Worm (Caenorhabditis elegans) whole organism, early embryonic: ENCODE measurements around the gene srh-235.
"Not testable (repeated sequence)": the region's sequence is repeated elsewhere in the genome, so short reads cannot be mapped to it uniquely, and the experiment has no call there.

Experiments used
- B0310.2 ChIP-seq: sonication (generic microtip); optimal IDR thresholded peaks from 2 replicates; lab custom pipeline; 2016; ENCODE audit warnings: mild to moderate bottlenecking, missing genetic modification characterization, missing compliant biosample characterization
- F13C5.2 ChIP-seq: sonication (generic microtip); optimal IDR thresholded peaks from 2 replicates; lab custom pipeline; 2017; ENCODE audit warnings: mild to moderate bottlenecking, missing genetic modification characterization, inconsistent platforms, missing compliant biosample characterization
- aly-1 ChIP-seq: sonication (generic microtip); optimal IDR thresholded peaks from 2 replicates; lab custom pipeline; 2016; ENCODE audit warnings: missing genetic modification characterization, missing compliant biosample characterization
- ama-1 ChIP-seq: fragments of 150-350 bp; optimal IDR thresholded peaks from 2 replicates; lab custom pipeline; 2014
- ceh-13 ChIP-seq: fragments of 200-800 bp; sonication (Bioruptor generic); optimal IDR thresholded peaks from 2 replicates; lab custom pipeline; 2018; ENCODE audit warnings: mild to moderate bottlenecking, missing genetic modification characterization, missing compliant biosample characterization
- ceh-36 ChIP-seq: sonication (generic microtip); optimal IDR thresholded peaks from 2 replicates; lab custom pipeline; 2016; ENCODE audit warnings: missing genetic modification characterization, inconsistent platforms, missing compliant biosample characterization
- ets-7 ChIP-seq: sonication (generic microtip); optimal IDR thresholded peaks from 2 replicates; lab custom pipeline; 2016; ENCODE audit warnings: missing genotype, missing genetic modification characterization, missing compliant biosample characterization
- flt-1 ChIP-seq: fragments of 200-800 bp; sonication (Bioruptor generic); IDR thresholded peaks from 2 replicates; pipeline ENCODE4 v1.3.6; 2022; ENCODE audit warnings: missing genetic modification characterization, missing compliant biosample characterization
- hmbx-1 ChIP-seq: sonication (generic microtip); optimal IDR thresholded peaks from 2 replicates; lab custom pipeline; 2016; ENCODE audit warnings: mild to moderate bottlenecking, missing genetic modification characterization, missing compliant biosample characterization
- hmg-4 ChIP-seq: fragments of 200-800 bp; sonication (Bioruptor generic); optimal IDR thresholded peaks from 2 replicates; lab custom pipeline; 2018; ENCODE audit warnings: mild to moderate bottlenecking, missing genetic modification characterization, missing compliant biosample characterization
- hnd-1 ChIP-seq: sonication (generic microtip); optimal IDR thresholded peaks from 2 replicates; lab custom pipeline; 2016; ENCODE audit warnings: missing genetic modification characterization, missing compliant biosample characterization
- pes-1 ChIP-seq: fragments of 200-800 bp; sonication (Bioruptor generic); IDR thresholded peaks from 2 replicates; pipeline ENCODE4 v1.3.6; 2022; ENCODE audit warnings: missing genetic modification reagents, missing genetic modification characterization, missing compliant biosample characterization
- scrt-1 ChIP-seq: fragments of 200-800 bp; sonication (Bioruptor generic); IDR thresholded peaks from 2 replicates; pipeline ENCODE4 v1.3.6; 2022; ENCODE audit warnings: missing genetic modification characterization, missing compliant biosample characterization
- sea-1 ChIP-seq: fragments of 200-800 bp; sonication (Bioruptor generic); conservative IDR thresholded peaks from 2 replicates; pipeline ENCODE4 v1.3.6; 2022; ENCODE audit warnings: missing genetic modification characterization, missing compliant biosample characterization
- tbx-11 ChIP-seq: fragments of 200-800 bp; sonication (Bioruptor generic); IDR thresholded peaks from 2 replicates; pipeline ENCODE4 v1.3.6; 2022; ENCODE audit warnings: missing genetic modification characterization, missing compliant biosample characterization
- tbx-37 ChIP-seq: fragments of 200-800 bp; sonication (Bioruptor generic); conservative IDR thresholded peaks from 2 replicates; pipeline ENCODE4 v1.3.6; 2022; ENCODE audit warnings: missing genetic modification reagents, missing genetic modification characterization, missing compliant biosample characterization
- tra-4 ChIP-seq: sonication (generic microtip); optimal IDR thresholded peaks from 2 replicates; lab custom pipeline; 2017; ENCODE audit warnings: missing genetic modification characterization, missing compliant biosample characterization

Gene srh-235

DNA sequence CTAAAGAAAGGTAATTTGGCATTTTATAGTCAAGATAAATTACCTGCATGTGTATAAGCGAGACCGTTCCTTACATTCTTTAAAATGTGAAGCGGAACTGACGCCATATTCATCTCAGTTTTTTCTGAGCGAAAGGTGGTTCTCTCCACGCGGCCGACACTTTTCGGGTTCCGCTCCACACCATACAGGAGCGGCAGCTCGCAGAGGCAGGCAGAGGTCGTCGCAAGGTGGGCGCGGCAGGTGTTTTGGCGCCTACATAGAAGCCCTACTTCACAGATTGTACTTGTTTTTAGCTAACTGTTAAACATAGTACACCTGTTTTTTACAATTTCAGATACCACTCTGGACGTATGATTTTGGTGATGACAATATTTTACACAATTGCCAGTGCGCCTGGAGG is 3.6 kb downstream of the srh-235 start:
- no peak for TF ChIP-seq flt-1 (GFP tag; lab: Robert Waterston, UW)
- no peak for TF ChIP-seq tra-4
- TF ChIP-seq sea-1 (GFP tag; lab: Robert Waterston, UW): no peak
- no peak for TF ChIP-seq ama-1 (lab: Kevin White, UChicago)
- no peak for TF ChIP-seq ceh-13
- no peak for TF ChIP-seq aly-1 (tag; lab: Kevin White, UChicago)
- no peak for TF ChIP-seq ceh-36 (tag; lab: Kevin White, UChicago)
- no peak for TF ChIP-seq tbx-37 (GFP tag; lab: Robert Waterston, UW)
- TF ChIP-seq F13C5.2 (tag; lab: Kevin White, UChicago): no peak
- no peak for TF ChIP-seq pes-1 (GFP tag; lab: Robert Waterston, UW)
- TF ChIP-seq hnd-1 (tag; lab: Kevin White, UChicago): no peak
- no peak for TF ChIP-seq ets-7 (tag; lab: Kevin White, UChicago)
- TF ChIP-seq scrt-1 (GFP tag; lab: Robert Waterston, UW): no peak

- TF ChIP-seq tra-4 (no peak), ets-7 (tag; lab: Kevin White, UChicago) (no peak), hnd-1 (tag; lab: Kevin White, UChicago) (no peak), tbx-37 (GFP tag; lab: Robert Waterston, UW) (no peak), pes-1 (GFP tag; lab: Robert Waterston, UW) (no peak), aly-1 (tag; lab: Kevin White, UChicago) (no peak), scrt-1 (GFP tag; lab: Robert Waterston, UW) (no peak), ama-1 (lab: Kevin White, UChicago) (no peak), B0310.2 (tag; lab: Kevin White, UChicago) (no peak), sea-1 (GFP tag; lab: Robert Waterston, UW) (no peak), hmbx-1 (no peak), tbx-11 (GFP tag; lab: Robert Waterston, UW) (no peak), ceh-36 (tag; lab: Kevin White, UChicago) (no peak), hmg-4 (GFP tag; lab: Kevin White, UChicago) (no peak)
Observed at ce11 chrV:17466751-17467150, 4.7 kb downstream of the srh-235 start, which contains the start of gene srw-72. TSS of gene srw-72 (plus strand) at chrV:17467051.

ce11 chrV:17464278-17464677 is 7.2 kb downstream of the srh-235 start, which contains the start of gene F20E11.7:
TSS of gene F20E11.7 (plus strand) at chrV:17464578.
- TF ChIP-seq pes-1 (GFP tag; lab: Robert Waterston, UW); hmg-4 (GFP tag; lab: Kevin White, UChicago); flt-1 (GFP tag; lab: Robert Waterston, UW): not testable (repeated sequence)

DNA sequence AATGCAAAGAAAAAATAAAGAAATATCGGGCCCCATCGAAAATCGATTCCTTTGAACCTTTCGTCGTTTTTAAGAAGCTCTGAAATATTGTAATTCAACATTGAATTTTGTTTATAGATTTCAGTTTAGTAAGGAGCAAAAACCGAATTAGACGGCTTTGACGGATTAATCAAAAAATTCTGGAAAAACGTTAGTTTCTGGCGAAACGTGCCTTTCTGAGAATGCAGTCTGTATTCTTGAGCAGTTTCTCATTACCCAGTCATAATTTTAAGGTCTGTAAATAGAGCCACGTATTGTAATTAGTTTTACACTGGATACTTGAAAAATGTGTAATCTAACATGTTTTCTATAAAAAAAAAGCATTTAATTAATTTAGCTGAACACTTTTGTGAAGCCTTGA is 11.4 kb downstream of the srh-235 start, which contains the start of gene srz-48:
srz-48 (minus strand) TSS at position 101 of the 400 bp plus-strand sequence.
- TF ChIP-seq F13C5.2 (tag; lab: Kevin White, UChicago) (no peak), sea-1 (GFP tag; lab: Robert Waterston, UW) (no peak), scrt-1 (GFP tag; lab: Robert Waterston, UW) (no peak), tbx-37 (GFP tag; lab: Robert Waterston, UW) (no peak), hmbx-1 (no peak), ceh-36 (tag; lab: Kevin White, UChicago) (no peak)

ce11 chrV:17458069-17458468 is 13.4 kb downstream of the srh-235 start, which contains the start of gene str-200:
TSS of gene str-200 (minus strand) at chrV:17458169.
- TF ChIP-seq sea-1 (GFP tag; lab: Robert Waterston, UW) (no peak), ets-7 (tag; lab: Kevin White, UChicago) (no peak), tbx-37 (GFP tag; lab: Robert Waterston, UW) (no peak), F13C5.2 (tag; lab: Kevin White, UChicago) (no peak), B0310.2 (tag; lab: Kevin White, UChicago) (no peak), hmbx-1 (no peak), flt-1 (GFP tag; lab: Robert Waterston, UW) (no peak), tbx-11 (GFP tag; lab: Robert Waterston, UW) (no peak), ceh-13 (no peak), scrt-1 (GFP tag; lab: Robert Waterston, UW) (no peak), ceh-36 (tag; lab: Kevin White, UChicago) (no peak), tra-4 (no peak), aly-1 (tag; lab: Kevin White, UChicago) (no peak), pes-1 (GFP tag; lab: Robert Waterston, UW) (no peak), hmg-4 (GFP tag; lab: Kevin White, UChicago) (no peak), ama-1 (lab: Kevin White, UChicago) (no peak), hnd-1 (tag; lab: Kevin White, UChicago) (no peak)

DNA sequence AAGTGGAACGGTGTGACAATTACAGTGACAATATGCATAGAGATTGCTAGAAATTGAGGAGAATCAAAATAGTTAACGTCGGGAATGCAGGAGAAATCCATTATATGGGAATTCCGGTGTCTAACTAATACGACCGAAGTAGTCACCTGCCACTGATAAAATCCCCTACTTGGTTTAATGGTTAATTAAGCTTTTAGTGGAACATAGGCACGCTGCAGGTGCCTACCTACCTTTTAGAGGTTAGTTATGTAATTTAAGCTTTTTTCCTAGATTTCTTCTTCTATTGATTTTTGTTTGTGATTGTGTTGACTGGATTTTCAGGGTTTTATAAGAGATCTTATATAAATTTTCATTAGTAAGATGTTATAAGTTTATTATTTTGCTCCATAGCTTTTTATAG is 15.3 kb downstream of the srh-235 start, which contains the start of gene srh-203:
srh-203 (minus strand) TSS at position 101 of the 400 bp plus-strand sequence.
- not testable (repeated sequence) for TF ChIP-seq ets-7 (tag; lab: Kevin White, UChicago); flt-1 (GFP tag; lab: Robert Waterston, UW); ama-1 (lab: Kevin White, UChicago)

- TF ChIP-seq ceh-13 (no peak), B0310.2 (tag; lab: Kevin White, UChicago) (no peak), hmbx-1 (no peak), ceh-36 (tag; lab: Kevin White, UChicago) (no peak), ets-7 (tag; lab: Kevin White, UChicago) (no peak), hnd-1 (tag; lab: Kevin White, UChicago) (no peak), scrt-1 (GFP tag; lab: Robert Waterston, UW) (no peak)
Observed at ce11 chrV:17449836-17450235, 21.6 kb downstream of the srh-235 start.

- TF ChIP-seq ceh-13 (no peak), scrt-1 (GFP tag; lab: Robert Waterston, UW) (no peak), ama-1 (lab: Kevin White, UChicago) (no peak), tra-4 (no peak), aly-1 (tag; lab: Kevin White, UChicago) (no peak), flt-1 (GFP tag; lab: Robert Waterston, UW) (no peak), hmbx-1 (no peak), hmg-4 (GFP tag; lab: Kevin White, UChicago) (no peak), ets-7 (tag; lab: Kevin White, UChicago) (no peak), hnd-1 (tag; lab: Kevin White, UChicago) (no peak), F13C5.2 (tag; lab: Kevin White, UChicago) (no peak), sea-1 (GFP tag; lab: Robert Waterston, UW) (no peak), tbx-11 (GFP tag; lab: Robert Waterston, UW) (no peak)
Observed at ce11 chrV:17439406-17439805, 32.1 kb downstream of the srh-235 start, which contains the start of gene srh-154. TSS of gene srh-154 (plus strand) at chrV:17439706.
